Worm (Caenorhabditis elegans): ENCODE measurements around the gene C13A2.5.

DNA sequence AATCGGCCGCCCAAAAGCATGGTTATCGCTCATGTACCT lies 38.7 kb upstream of the C13A2.5 start, which contains the start of gene hpo-9:
- no peak for TF ChIP-seq snpc-4 (tag; optimal IDR thresholded peaks at IDR 0.05)
- TF ChIP-seq nhr-21 (tag; optimal IDR thresholded peaks at IDR 0.05) = no peak
- no peak for TF ChIP-seq mdl-1 (tag; optimal IDR thresholded peaks at IDR 0.05)
- no peak for TF ChIP-seq R02D3.7 (tag; optimal IDR thresholded peaks at IDR 0.05)
- TF ChIP-seq aly-2 (tag; optimal IDR thresholded peaks at IDR 0.05) = no peak
- no peak for TF ChIP-seq nhr-237 (tag; optimal IDR thresholded peaks at IDR 0.05)
- no peak for TF ChIP-seq lin-13 (GFP tag; optimal IDR thresholded peaks at IDR 0.05)
- no peak for TF ChIP-seq ceh-82 (tag; optimal IDR thresholded peaks at IDR 0.05)
- no peak for TF ChIP-seq lin-39 (tag; optimal IDR thresholded peaks at IDR 0.05)
